Fruit fly (Drosophila melanogaster) ovary, adult (tissue): ENCODE measurements around the gene roq.
A peak's percentile ranks its signal among the peaks of the same experiment; 100 is the strongest.

Experiments used
- CG17801 ChIP-seq: fragments of 200-800 bp; optimal IDR thresholded peaks from 2 replicates; lab custom pipeline; 2019; ENCODE audit warnings: missing biosample characterization, mild to moderate bottlenecking, missing genetic modification characterization, moderate library complexity; ENCODE audit not compliant: partially characterized antibody

Gene roq

DNA sequence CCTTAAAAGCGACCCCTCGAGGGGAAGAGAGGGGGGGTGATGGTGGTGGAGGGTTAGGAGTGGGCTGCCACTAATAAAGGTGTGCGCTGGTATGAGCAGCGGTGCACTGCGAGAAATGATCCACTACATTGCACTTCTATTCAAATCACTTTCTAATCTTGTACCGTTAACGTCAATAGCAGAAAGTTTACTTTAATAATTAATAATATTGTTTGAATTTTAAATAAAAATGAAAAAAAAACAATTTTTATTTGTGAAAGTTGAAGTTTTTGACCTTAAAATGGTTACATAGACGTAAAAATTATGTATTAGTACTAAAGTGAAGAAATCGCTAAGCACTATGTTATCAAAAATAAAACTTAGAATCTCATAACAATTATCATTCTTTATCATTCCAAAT is 14.5 kb upstream of the roq start:
- no peak for TF ChIP-seq CG17801

- TF ChIP-seq CG17801: no peak
These were observed 13.9 kb upstream of the roq start for dm6 chr3L:16392203-16392800.

DNA sequence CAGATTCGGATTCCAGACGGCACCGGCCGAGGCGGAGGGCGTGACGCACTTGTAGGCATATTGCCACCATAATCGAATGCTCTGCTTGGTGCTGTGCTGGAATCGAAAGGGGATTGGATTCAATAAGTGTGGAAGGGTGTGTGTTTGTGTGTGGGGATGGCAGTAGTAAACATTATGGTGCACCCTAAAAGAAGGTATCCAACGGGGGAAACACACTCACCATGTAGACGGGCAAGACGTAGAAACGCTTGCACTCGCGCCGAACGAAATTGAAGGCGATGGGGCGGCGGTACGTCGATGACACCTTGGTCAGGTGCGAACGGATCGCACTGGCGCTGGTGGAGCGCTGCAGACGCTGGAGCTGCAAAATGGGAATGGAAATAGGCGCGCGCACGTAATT is 12.9 kb upstream of the roq start:
- no peak for TF ChIP-seq CG17801

DNA sequence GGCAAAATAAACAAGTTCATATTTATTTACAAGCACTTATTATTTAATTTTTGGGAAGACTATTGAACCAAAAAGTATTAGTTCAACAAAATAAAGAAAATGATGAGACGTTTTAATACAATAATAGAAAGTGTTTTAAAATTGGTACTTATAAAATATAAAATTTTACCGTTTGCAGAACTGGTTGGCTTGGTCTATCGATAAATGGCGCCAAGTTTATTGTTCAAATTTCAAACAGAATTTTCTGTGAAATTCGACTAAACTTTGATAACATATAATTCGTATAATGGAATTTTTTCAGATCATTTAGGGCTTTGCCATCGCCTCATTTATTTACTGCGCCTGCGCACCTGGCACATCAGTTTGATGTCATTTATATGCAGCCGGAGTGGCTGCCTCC is 12.4 kb upstream of the roq start:
- TF ChIP-seq CG17801: no peak

DNA sequence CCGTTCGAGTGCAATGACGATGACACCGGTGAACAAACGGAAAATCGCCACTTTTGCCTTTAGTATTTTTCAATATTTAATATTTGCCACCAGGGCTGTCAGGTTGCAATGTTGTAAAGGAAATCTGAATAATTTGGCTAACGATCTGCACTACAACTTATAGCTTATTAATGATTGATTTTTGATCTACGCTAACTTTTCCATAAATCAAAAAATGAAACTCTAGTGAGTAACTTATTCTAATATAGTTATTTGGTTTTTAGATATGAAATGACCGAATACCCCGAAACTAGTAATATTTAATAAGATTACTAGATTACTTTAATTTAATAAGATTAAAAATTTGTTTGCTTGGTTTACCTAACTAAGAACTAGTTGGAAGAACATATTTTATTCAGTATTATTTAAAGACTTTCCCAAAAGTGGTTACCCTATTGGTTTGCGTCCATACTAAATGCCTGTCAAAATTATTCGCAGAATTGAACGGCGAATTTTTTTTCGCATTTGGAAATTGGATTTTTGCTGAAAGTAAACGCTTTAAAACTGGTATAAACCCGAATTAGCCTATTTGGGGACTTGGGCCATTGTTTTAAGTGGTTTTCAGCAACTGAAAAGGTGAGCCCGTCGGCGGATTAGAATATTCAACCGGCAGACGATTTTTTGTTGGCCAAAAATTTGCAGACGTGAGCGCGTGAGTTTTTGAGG is 7.7 kb upstream of the roq start, which contains the start of the genes Agpat3 and RAF2:
Gene Agpat3, minus strand, starts transcription at position 78 of the 705 bp plus-strand sequence.
Gene RAF2, plus strand, starts transcription at position 448 of the 705 bp plus-strand sequence.
- no peak for TF ChIP-seq CG17801

dm6 chr3L:16385252-16385879 is 7.0 kb upstream of the roq start:
- TF ChIP-seq CG17801: peak; percentile 73

DNA sequence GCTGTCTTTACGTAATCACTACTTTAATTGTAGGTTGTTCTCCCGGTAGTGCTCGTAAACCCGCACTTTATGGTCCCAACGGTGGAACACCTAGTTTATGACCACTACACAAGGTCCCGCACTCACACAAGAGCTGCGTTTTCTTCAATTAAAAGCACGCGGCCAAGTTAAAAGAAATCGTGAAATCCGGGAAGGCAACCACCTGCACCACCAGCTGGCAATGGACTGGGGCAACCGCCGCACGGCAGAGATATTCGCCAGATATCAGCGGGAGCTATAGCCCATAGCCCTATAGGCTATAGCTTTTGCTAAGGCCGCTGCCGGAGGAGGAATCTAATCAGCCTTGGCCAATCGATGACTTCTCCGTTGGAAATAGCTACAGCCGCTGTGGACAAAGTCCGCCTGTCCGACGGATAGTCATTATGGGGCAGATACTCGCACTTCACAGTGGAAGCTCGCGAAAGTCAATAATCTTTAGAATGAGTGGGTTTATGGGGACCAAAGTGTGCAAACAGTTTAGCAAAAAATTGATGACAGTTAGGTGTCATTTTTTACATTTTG is 5.9 kb upstream of the roq start:
- TF ChIP-seq CG17801: no peak

DNA sequence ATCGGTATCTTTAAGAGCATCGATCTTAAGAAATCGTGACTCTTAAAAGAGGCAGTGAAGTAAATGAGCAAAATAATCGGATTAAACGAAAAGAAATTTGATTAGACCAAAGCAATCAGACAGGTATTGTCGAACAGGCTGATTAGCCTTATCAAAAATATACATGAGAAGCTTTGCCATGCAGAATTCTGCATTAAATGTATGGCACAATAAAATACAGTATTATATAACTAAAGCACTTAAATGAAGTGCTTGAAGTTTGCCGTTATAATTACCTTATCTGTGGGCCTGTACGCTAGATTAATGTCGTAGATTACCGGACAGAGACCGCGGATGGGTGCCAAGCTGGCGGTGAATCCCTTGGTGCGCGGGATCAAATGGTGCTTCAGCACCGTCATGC is 4.7 kb upstream of the roq start:
- TF ChIP-seq CG17801: no peak

DNA sequence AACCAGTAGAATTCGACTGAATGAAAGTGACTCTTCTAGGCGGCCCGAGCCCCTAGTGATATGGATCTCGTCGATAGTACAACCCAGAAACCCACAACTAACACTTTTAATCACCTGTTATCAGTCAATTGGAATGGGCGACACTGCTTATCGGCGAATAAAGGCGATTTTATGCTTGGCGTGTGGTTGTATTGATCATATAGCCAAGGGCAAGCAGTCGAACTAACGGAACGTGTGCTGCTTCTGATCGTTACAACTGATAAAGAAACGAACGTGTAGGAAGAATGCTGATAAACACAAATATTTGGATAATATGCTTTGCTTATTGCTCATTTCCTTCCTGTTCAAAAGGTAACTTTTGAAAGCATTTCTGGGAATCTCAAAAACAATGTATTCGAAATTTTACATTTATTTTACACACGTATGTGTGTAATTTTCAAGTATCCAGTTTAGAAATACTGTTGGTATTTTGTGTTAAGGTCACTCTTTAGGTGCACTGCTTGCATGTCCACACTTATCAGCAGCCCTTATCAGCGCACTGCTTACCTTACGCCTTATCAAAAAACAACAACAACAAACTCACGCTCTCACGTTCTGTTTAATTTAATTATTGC is 2.9 kb upstream of the roq start, which contains the start of gene Agpat4:
Gene Agpat4, minus strand, starts transcription at position 387 of the 614 bp plus-strand sequence.
- no peak for TF ChIP-seq CG17801

- peak; percentile 74 for TF ChIP-seq CG17801
These were observed 2.4 kb upstream of the roq start for dm6 chr3L:16380770-16381169.

dm6 chr3L:16369526-16369925 is 8.8 kb downstream of the roq start, which contains the start of gene CG18814:
Gene CG18814, plus strand, starts transcription at chr3L:16369826.
- no peak for TF ChIP-seq CG17801

DNA sequence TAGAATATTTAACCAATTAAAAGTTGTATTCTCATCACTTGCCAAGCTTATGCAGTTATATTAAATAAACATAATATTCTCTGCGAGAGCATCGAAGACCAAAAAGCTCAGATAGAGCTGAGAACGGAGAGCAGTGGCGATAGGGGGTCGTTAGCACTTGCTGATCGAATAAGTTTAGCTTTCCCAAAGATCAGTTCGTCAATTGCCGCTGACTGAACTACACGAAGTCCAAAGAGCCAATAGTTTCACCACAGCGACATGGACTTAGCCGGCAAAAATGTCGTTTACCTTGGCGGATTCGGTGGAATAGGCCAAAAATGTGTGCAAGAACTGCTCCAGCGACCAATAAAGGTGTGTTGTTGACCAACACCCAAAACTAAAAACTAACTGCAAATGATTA is 10.2 kb downstream of the roq start, which contains the start of gene CG4842:
Gene CG4842, plus strand, starts transcription at position 191 of the 400 bp plus-strand sequence.
- no peak for TF ChIP-seq CG17801

DNA sequence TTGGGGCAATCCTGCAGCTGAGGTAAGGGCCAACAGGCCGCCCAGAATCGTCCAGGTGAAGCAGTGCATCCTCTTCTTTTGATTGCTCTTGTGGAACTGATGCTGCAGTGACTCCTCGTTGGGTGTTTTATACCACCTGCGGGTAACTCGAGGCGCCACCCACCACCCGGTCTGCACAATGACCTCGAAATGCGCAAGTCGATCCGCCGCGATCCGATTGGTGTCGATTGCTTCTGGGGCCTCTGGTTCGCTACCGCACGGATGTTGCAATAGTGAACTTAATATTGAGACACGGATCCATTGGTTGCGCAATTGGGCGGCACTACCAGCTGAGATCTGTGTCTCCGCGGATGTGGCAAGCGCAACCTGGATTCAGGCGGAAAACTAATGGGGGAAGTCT is 11.1 kb downstream of the roq start, which contains the start of gene Cpr72Ec:
Gene Cpr72Ec, minus strand, starts transcription at position 101 of the 400 bp plus-strand sequence.
- TF ChIP-seq CG17801: no peak

DNA sequence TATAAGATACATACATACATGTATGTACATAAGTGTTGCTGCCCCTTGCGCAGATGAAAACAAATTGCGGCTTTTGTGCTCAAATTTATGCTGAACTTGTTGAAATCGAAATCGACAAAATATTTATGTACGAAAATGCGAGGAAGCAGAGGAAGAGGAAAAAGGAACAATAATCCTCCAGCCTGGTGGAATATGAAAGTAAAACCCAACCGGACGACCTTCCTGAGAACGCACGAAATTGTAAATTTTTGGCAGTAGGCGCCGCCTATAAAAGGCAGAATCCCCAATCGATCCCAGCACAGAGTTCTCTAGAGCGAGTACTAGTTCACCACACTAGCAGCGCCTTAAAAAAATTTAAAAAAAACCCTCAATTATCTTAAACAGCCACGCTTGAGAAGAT is 13.8 kb downstream of the roq start, which contains the start of gene Cpr72Eb:
Gene Cpr72Eb, plus strand, starts transcription at position 301 of the 400 bp plus-strand sequence.
- TF ChIP-seq CG17801: no peak

DNA sequence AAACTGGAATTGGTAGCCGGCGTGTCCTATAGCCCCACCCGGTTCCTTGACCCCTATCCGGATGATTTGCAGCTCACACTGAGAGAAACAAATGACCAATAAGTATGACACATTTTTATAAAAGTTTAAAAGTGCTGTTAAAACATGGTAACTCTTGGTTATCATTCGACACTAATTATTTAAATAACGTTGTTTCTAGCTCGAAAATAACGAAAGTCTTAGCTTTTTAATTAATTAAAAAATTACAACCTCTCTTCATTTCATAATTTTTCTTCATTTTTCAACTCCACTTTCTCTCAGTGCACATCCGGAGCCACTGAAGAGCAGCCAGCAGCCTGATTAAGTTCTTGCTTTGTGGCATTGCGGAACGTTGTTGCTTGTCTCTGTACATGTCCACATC is 14.2 kb downstream of the roq start:
- TF ChIP-seq CG17801: no peak

DNA sequence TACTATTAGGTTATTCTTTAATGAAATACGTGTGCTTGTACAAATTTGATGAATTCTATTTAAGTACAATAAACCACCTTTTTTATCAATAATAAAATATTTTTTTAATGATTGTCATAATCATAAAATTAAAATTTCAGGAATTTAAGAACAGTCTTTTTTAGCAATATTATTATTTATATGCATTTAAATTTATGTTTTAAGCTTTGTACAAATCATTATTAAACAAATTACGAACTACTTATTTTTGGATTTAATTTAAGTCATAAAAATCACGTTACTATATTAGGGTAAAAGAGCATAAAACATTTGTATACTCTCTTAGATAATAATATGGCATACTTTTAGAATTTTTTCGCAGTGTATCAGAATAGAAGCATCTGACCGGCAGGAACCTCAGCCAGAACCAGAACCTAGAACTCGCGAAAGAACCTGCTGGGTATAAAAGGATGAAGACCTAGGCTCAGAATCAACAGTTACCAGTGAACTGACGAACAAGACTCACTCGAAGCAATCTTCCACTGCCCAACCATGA is 16.2 kb downstream of the roq start, which contains the start of gene Cpr72Ea:
Gene Cpr72Ea, plus strand, starts transcription at position 485 of the 535 bp plus-strand sequence.
- TF ChIP-seq CG17801: no peak
